Worm (Caenorhabditis elegans) whole organism, L4 larva: ENCODE measurements around the gene B0034.7.

ENCODE experiments used
- D1046.2 ChIP-seq: fragments of 200-800 bp; sonication (Bioruptor generic); IDR thresholded peaks from 2 replicates; pipeline ENCODE4 v1.3.6; 2022; ENCODE audit warnings: missing genetic modification characterization, missing compliant biosample characterization
- F10B5.3 ChIP-seq: sonication (generic microtip); optimal IDR thresholded peaks from 2 replicates; lab custom pipeline; 2016; ENCODE audit warnings: mild to moderate bottlenecking, missing genetic modification characterization, missing compliant biosample characterization
- F49E8.2 ChIP-seq: sonication (generic microtip); optimal IDR thresholded peaks from 2 replicates; lab custom pipeline; 2016; ENCODE audit warnings: missing compliant biosample characterization, mild to moderate bottlenecking, missing genetic modification characterization, borderline replicate concordance
- Y75B8A.6 ChIP-seq: fragments of 200-800 bp; sonication (Bioruptor generic); IDR thresholded peaks from 2 replicates; pipeline ENCODE4 v1.3.6; 2022; ENCODE audit warnings: missing genetic modification reagents, missing genetic modification characterization, missing compliant biosample characterization
- aha-1 ChIP-seq: fragments of 150-350 bp; peaks from one replicate; lab custom pipeline; 2014; ENCODE audit warnings: missing biosample characterization, missing genetic modification characterization
- ama-1 ChIP-seq: fragments of 150-350 bp; optimal IDR thresholded peaks from 2 replicates; lab custom pipeline; 2014; ENCODE audit warnings: inconsistent platforms, mixed read lengths
- attf-4 ChIP-seq: sonication (generic microtip); optimal IDR thresholded peaks from 3 replicates; lab custom pipeline; 2017; ENCODE audit warnings: missing biosample characterization, missing genetic modification characterization
- ces-1 ChIP-seq: fragments of 150-350 bp; sonication (generic microtip); optimal IDR thresholded peaks from 4 replicates; lab custom pipeline; 2014; ENCODE audit warnings: missing biosample characterization, missing genetic modification reagents, missing genetic modification characterization
- ctbp-1 ChIP-seq: fragments of 200-800 bp; sonication (Bioruptor generic); IDR thresholded peaks from 2 replicates; pipeline ENCODE4 v1.3.6; 2022; ENCODE audit warnings: missing genetic modification reagents, missing genetic modification characterization, missing compliant biosample characterization
- daf-16 ChIP-seq, 3 experiments: sonication (generic microtip); optimal IDR thresholded peaks; 2 replicates each; lab custom pipeline; 2016 to 2017; ENCODE audit warnings: missing genetic modification characterization in 3 of 3, missing genetic modification reagents in 3 of 3, mild to moderate bottlenecking in 2 of 3, missing compliant biosample characterization in 2 of 3, missing biosample characterization in 1 of 3, moderate library complexity in 1 of 3
- daf-19 ChIP-seq: fragments of 200-800 bp; sonication (Bioruptor generic); conservative IDR thresholded peaks from 2 replicates; pipeline ENCODE4 v1.3.6; 2022; ENCODE audit warnings: missing genetic modification characterization, missing compliant biosample characterization
- daf-8 ChIP-seq: fragments of 200-800 bp; sonication (Bioruptor generic); IDR thresholded peaks from 2 replicates; pipeline ENCODE4 v1.3.6; 2022; ENCODE audit warnings: missing genetic modification characterization, missing compliant biosample characterization
- egl-27 ChIP-seq: sonication (generic microtip); optimal IDR thresholded peaks from 3 replicates; lab custom pipeline; 2017; ENCODE audit warnings: missing biosample characterization, missing genetic modification reagents, missing genetic modification characterization
- fos-1 ChIP-seq: fragments of 150-350 bp; optimal IDR thresholded peaks from 2 replicates; lab custom pipeline; 2014; ENCODE audit warnings: missing biosample characterization, missing genetic modification characterization
- hif-1 ChIP-seq, 2 experiments: sonication (generic microtip); optimal IDR thresholded peaks; 2 replicates each; lab custom pipeline; 2016 to 2017; ENCODE audit warnings: missing compliant biosample characterization in 2 of 2, missing genetic modification characterization in 2 of 2, missing genetic modification reagents in 2 of 2, missing genotype in 2 of 2, mild to moderate bottlenecking in 1 of 2
- lim-7 ChIP-seq: fragments of 200-800 bp; sonication (Bioruptor generic); IDR thresholded peaks from 2 replicates; pipeline ENCODE4 v1.3.6; 2022; ENCODE audit warnings: missing genetic modification characterization, missing compliant biosample characterization
- lin-13 ChIP-seq: fragments of 150-350 bp; optimal IDR thresholded peaks from 2 replicates; lab custom pipeline; 2014; ENCODE audit warnings: missing biosample characterization, missing genetic modification reagents, missing genetic modification characterization
- lin-15B ChIP-seq: fragments of 150-350 bp; sonication (generic microtip); optimal IDR thresholded peaks from 3 replicates; lab custom pipeline; 2014; ENCODE audit warnings: missing biosample characterization, missing genetic modification characterization
- lin-39 ChIP-seq: fragments of 150-350 bp; optimal IDR thresholded peaks from 2 replicates; lab custom pipeline; 2014; ENCODE audit warnings: missing biosample characterization, missing genetic modification reagents, missing genetic modification characterization
- mdt-29 ChIP-seq: fragments of 200-800 bp; sonication (Bioruptor generic); IDR thresholded peaks from 2 replicates; pipeline ENCODE4 v1.3.6; 2022; ENCODE audit warnings: missing genetic modification reagents, missing genetic modification characterization, missing compliant biosample characterization
- mxl-3 ChIP-seq: fragments of 200-800 bp; sonication (Bioruptor generic); optimal IDR thresholded peaks from 2 replicates; lab custom pipeline; 2018; ENCODE audit warnings: mild to moderate bottlenecking, missing genetic modification characterization, missing compliant biosample characterization
- nhr-10 ChIP-seq: fragments of 150-350 bp; optimal IDR thresholded peaks from 2 replicates; lab custom pipeline; 2014; ENCODE audit warnings: missing biosample characterization, missing genetic modification characterization
- nhr-102 ChIP-seq: sonication (generic microtip); optimal IDR thresholded peaks from 2 replicates; lab custom pipeline; 2016; ENCODE audit warnings: mild to moderate bottlenecking, missing genetic modification characterization, moderate library complexity, missing compliant biosample characterization
- nhr-25 ChIP-seq: sonication (generic microtip); optimal IDR thresholded peaks from 2 replicates; lab custom pipeline; 2017; ENCODE audit warnings: missing genetic modification characterization, mild to moderate bottlenecking, missing compliant biosample characterization, antibody characterized with exemption, moderate library complexity, borderline replicate concordance; ENCODE audit not compliant: insufficient read depth
- nhr-28 ChIP-seq: fragments of 150-350 bp; optimal IDR thresholded peaks from 2 replicates; lab custom pipeline; 2014; ENCODE audit warnings: missing biosample characterization, missing genetic modification characterization
- nhr-6 ChIP-seq: fragments of 150-350 bp; optimal IDR thresholded peaks from 2 replicates; lab custom pipeline; 2014; ENCODE audit warnings: missing biosample characterization, missing genetic modification characterization
- nhr-76 ChIP-seq: fragments of 150-350 bp; optimal IDR thresholded peaks from 2 replicates; lab custom pipeline; 2014; ENCODE audit warnings: missing biosample characterization, missing genetic modification characterization
- nhr-77 ChIP-seq: fragments of 150-350 bp; optimal IDR thresholded peaks from 2 replicates; lab custom pipeline; 2014; ENCODE audit warnings: missing biosample characterization, missing genetic modification characterization
- pha-4 ChIP-seq, 2 experiments: fragments of 150-350 bp in 1 of 2; fragments of 200-800 bp in 1 of 2; sonication (Bioruptor generic) in 1 of 2; IDR thresholded peaks in 1 of 2; optimal IDR thresholded peaks in 1 of 2; 2 replicates each; pipeline versions ENCODE4 v1.3.6 to Lab custom; 2014 to 2022; ENCODE audit warnings: missing genetic modification characterization in 2 of 2, missing genetic modification reagents in 2 of 2, missing biosample characterization in 1 of 2, missing compliant biosample characterization in 1 of 2
- rbr-2 ChIP-seq: sonication (generic microtip); optimal IDR thresholded peaks from 2 replicates; lab custom pipeline; 2016; ENCODE audit warnings: missing genotype, missing genetic modification characterization, missing compliant biosample characterization
- saeg-2 ChIP-seq: fragments of 200-800 bp; sonication (Bioruptor generic); IDR thresholded peaks from 2 replicates; pipeline ENCODE4 v1.3.6; 2022; ENCODE audit warnings: missing genetic modification reagents, missing genetic modification characterization, missing compliant biosample characterization
- set-16 ChIP-seq: fragments of 200-800 bp; sonication (Bioruptor generic); IDR thresholded peaks from 2 replicates; pipeline ENCODE4 v1.3.6; 2022; ENCODE audit warnings: missing genetic modification reagents, missing genetic modification characterization, missing compliant biosample characterization
- snpc-1.2 ChIP-seq: fragments of 200-800 bp; sonication (Bioruptor generic); IDR thresholded peaks from 2 replicates; pipeline ENCODE4 v1.3.6; 2022; ENCODE audit warnings: missing genetic modification reagents, missing genetic modification characterization, missing compliant biosample characterization
- unc-62 ChIP-seq, 3 experiments: fragments of 150-350 bp in 1 of 3; sonication (generic microtip); optimal IDR thresholded peaks in 2 of 3; peaks in 1 of 3; 1 replicate in 1 of 3; 2 replicates in 2 of 3; lab custom pipeline; 2014 to 2017; ENCODE audit warnings: missing biosample characterization in 3 of 3, missing genetic modification characterization in 3 of 3, missing genetic modification reagents in 3 of 3, missing genotype in 1 of 3
- zfp-2 ChIP-seq: sonication (generic microtip); optimal IDR thresholded peaks from 2 replicates; lab custom pipeline; 2016; ENCODE audit warnings: mild to moderate bottlenecking, missing genetic modification characterization, missing compliant biosample characterization

B0034.7 gene

DNA sequence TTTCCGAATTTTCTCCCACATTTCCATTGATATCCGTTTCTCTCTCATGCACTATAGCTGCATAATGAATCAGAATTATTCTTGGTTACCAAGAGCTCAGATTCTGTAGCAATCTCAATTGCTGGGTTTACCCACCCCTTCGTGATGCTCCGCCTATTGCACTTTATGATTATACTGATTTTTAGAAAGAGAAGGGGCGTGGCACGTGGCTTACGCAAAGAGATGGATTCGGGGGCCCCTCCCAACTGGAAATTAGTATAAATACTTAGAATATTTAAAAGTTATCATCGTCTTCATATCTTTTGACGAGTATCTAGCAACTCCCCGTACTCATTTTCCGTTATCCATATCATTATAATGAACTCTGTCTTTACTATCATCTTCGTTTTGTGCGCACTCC is 38.7 kb downstream of the B0034.7 start, which contains the start of gene ins-6:
Gene ins-6 (plus strand): TSS at position 301 of the 400 bp plus-strand sequence.
- TF ChIP-seq ces-1 (GFP tag; lab: Kevin White, UChicago) (no peak), lim-7 (GFP tag; lab: Robert Waterston, UW) (no peak), attf-4 (tag; lab: Kevin White, UChicago) (no peak), pha-4 (GFP tag; IDR thresholded peaks at IDR 0.05; lab: Robert Waterston, UW) (no peak), pha-4 (tag; optimal IDR thresholded peaks at IDR 0.05; lab: Kevin White, UChicago) (no peak), mdt-29 (no peak), mxl-3 (no peak), hif-1 (tag; optimal IDR thresholded peaks at IDR 0.05; lab: Kevin White, UChicago) (no peak), saeg-2 (GFP tag; lab: Robert Waterston, UW) (no peak), daf-19 (no peak), D1046.2 (GFP tag; lab: Robert Waterston, UW) (no peak), ctbp-1 (GFP tag; lab: Robert Waterston, UW) (no peak), zfp-2 (no peak), nhr-77 (tag; lab: Kevin White, UChicago) (no peak), nhr-76 (tag; lab: Kevin White, UChicago) (no peak), daf-16 (GFP tag; optimal IDR thresholded peaks at IDR 0.05; lab: Kevin White, UChicago) (no peak), daf-16 (tag; optimal IDR thresholded peaks at IDR 0.05; lab: Kevin White, UChicago) (no peak), nhr-28 (tag; lab: Kevin White, UChicago) (no peak), Y75B8A.6 (no peak), nhr-6 (no peak), lin-13 (GFP tag; lab: Kevin White, UChicago) (no peak)
- TF ChIP-seq, all 104 proteins: peak for 0

- TF ChIP-seq unc-62 (GFP tag; optimal IDR thresholded peaks at IDR 0.05 in 1 of 2; lab: Kevin White, UChicago) (peak in 1 of 2 experiments; percentile 93), unc-62 (tag; optimal IDR thresholded peaks at IDR 0.05; lab: Kevin White, UChicago) (no peak), nhr-102 (tag; lab: Kevin White, UChicago) (no peak)
Observed at ce11 chrII:6001004-6001403, 39.6 kb downstream of the B0034.7 start.

DNA sequence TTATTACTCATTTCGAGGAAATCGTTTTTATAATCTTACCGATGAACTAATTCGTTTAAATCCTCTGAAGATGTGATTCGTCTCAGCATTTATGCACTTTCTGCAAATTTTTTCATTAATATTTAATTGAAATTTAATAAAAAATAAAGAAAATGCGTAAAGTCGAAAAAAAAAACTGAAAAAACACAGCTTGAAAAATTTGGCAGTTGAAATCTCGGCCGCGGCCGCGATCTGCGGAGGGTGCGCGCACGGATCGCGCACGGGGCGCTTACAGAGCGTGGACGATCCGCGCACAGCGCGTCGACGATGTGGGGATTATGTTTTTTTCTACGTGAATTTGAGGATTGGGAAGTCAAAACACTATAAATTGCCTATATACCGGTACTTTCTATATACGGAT is 47.5 kb downstream of the B0034.7 start, which contains the start of gene ZK84.4:
Gene ZK84.4 (minus strand): TSS at position 101 of the 400 bp plus-strand sequence.
- TF ChIP-seq set-16 (GFP tag; lab: Robert Waterston, UW) = peak; percentile 47; the same call in 1 of the 2 replicates

DNA sequence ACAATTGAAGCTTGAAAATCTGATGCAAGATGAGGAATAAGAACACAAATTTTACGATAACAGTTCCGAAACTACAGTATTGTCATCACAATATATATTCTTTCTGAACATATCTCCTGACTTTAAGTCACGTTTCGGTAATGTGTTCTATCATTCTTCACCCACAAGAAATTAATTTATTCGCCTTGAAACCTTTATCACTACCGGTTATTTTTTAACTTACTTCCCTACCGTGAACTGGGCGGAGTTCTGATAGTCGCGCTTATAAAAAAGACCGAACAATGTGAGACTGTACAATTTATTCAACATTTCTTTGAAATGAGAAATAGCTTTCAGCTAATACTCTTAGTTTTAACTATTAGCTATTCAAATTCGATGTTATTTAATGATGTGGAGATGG is 49.1 kb downstream of the B0034.7 start, which contains the start of gene ins-20:
Gene ins-20 (plus strand): TSS at position 301 of the 400 bp plus-strand sequence.
- TF ChIP-seq nhr-25 (tag; lab: Kevin White, UChicago) (no peak), nhr-6 (no peak), snpc-1.2 (no peak), fos-1 (tag; lab: Kevin White, UChicago) (no peak), F49E8.2 (tag; lab: Kevin White, UChicago) (no peak), lin-15B (tag; lab: Kevin White, UChicago) (no peak), rbr-2 (no peak), aha-1 (tag; lab: Kevin White, UChicago) (no peak), nhr-10 (tag; lab: Kevin White, UChicago) (no peak), zfp-2 (no peak), F10B5.3 (no peak), lin-39 (no peak), daf-8 (no peak), ama-1 (lab: Kevin White, UChicago) (no peak), egl-27 (tag; lab: Kevin White, UChicago) (no peak)
